Fruit fly (Drosophila melanogaster): ENCODE results near the gene CG31635.

Gene CG31635

DNA sequence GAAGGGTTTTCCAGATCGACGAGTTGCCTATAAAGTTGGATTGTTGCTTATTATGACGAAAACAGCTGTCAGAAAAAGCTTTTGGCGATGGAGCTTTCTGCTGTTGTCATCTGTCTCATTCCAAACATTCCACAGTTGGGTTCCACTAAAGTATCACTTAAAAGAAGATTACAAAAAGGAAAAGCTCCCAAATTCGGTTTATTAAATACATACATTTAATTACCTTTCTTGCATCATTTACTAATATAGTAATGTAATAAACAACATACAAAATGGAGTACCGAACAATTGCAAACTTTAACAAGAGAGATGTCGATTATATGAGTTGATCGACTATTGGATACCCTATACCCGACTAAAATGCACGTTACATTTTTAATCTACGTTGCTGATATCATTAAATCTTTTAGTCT is 7.4 kb upstream of the CG31635 start, which contains the start of gene CG31633 (continued):
- TF ChIP-seq chn (GFP tag; optimal IDR thresholded peaks at IDR 0.05) (no peak), CG14965 (GFP tag; optimal IDR thresholded peaks at IDR 0.05; ENCODE audit: borderline replicate concordance) (no peak), CG10209 (GFP tag; optimal IDR thresholded peaks at IDR 0.05) (no peak), CG10462 (GFP tag; optimal IDR thresholded peaks at IDR 0.05) (no peak), dimm (GFP tag; IDR thresholded peaks at IDR 0.05) (no peak), oc (tag; optimal IDR thresholded peaks at IDR 0.05) (no peak), CG15696 (tag; optimal IDR thresholded peaks at IDR 0.05) (no peak), Hr51 (GFP tag; optimal IDR thresholded peaks at IDR 0.05) (no peak), CG10321 (GFP tag; IDR thresholded peaks at IDR 0.05) (no peak), bcd (GFP tag; optimal IDR thresholded peaks at IDR 0.05) (no peak), CG1529 (GFP tag; optimal IDR thresholded peaks at IDR 0.05) (no peak), CG12659 (GFP tag; optimal IDR thresholded peaks at IDR 0.05) (no peak), CG15073 (GFP tag; optimal IDR thresholded peaks at IDR 0.05) (no peak), Dref (GFP tag; IDR thresholded peaks at IDR 0.05) (no peak), CG15514 (GFP tag; optimal IDR thresholded peaks at IDR 0.05) (no peak), Doc3 (GFP tag; IDR thresholded peaks at IDR 0.05; ENCODE audit: partially characterized antibody) (peak; percentile 60; the same call in 1 of the 3 replicates), Dfd (GFP tag; optimal IDR thresholded peaks at IDR 0.05) (no peak), CG7963 (GFP tag; IDR thresholded peaks at IDR 0.05; ENCODE audit: partially characterized antibody) (peak; percentile 82), CG16815 (GFP tag; optimal IDR thresholded peaks at IDR 0.05) (no peak), CG12769 (tag; optimal IDR thresholded peaks at IDR 0.05) (no peak), CG8290 (GFP tag; optimal IDR thresholded peaks at IDR 0.05) (peak; percentile 42), CG8290 (tag; optimal IDR thresholded peaks at IDR 0.05) (no peak), ranshi (GFP tag; IDR thresholded peaks at IDR 0.05) (no peak), CG8281 (tag; optimal IDR thresholded peaks at IDR 0.05) (no peak), CG2889 (GFP tag; IDR thresholded peaks at IDR 0.05) (no peak), zf30C (GFP tag; optimal IDR thresholded peaks at IDR 0.05) (no peak), CG31441 (GFP tag; IDR thresholded peaks at IDR 0.05) (no peak), maf-S (GFP tag; optimal IDR thresholded peaks at IDR 0.05) (no peak), Meics (GFP tag; optimal IDR thresholded peaks at IDR 0.05) (no peak), chinmo (GFP tag; IDR thresholded peaks at IDR 0.05; ENCODE audit: partially characterized antibody) (peak; percentile 80; the same call in 1 of the 4 replicates), Neu2 (GFP tag; optimal IDR thresholded peaks at IDR 0.05; ENCODE audit: borderline replicate concordance) (no peak), zfh1 (GFP tag; IDR thresholded peaks at IDR 0.05) (no peak), Bgb (GFP tag; IDR thresholded peaks at IDR 0.05; ENCODE audit: partially characterized antibody) (peak; percentile 73), Ssrp (tag; optimal IDR thresholded peaks at IDR 0.05) (no peak), CG34224 (GFP tag; IDR thresholded peaks at IDR 0.05; ENCODE audit: partially characterized antibody) (peak; percentile 91), CG3281 (GFP tag; optimal IDR thresholded peaks at IDR 0.05) (no peak), CG2116 (GFP tag; optimal IDR thresholded peaks at IDR 0.05) (no peak), CG5245 (GFP tag; optimal IDR thresholded peaks at IDR 0.05) (no peak), trem (tag; optimal IDR thresholded peaks at IDR 0.05) (no peak), sob (GFP tag; IDR thresholded peaks at IDR 0.05) (no peak), CG33557 (GFP tag; optimal IDR thresholded peaks at IDR 0.05) (no peak), CG10147 (GFP tag; optimal IDR thresholded peaks at IDR 0.05) (no peak), sd (tag; optimal IDR thresholded peaks at IDR 0.05) (peak; percentile 89), HLH4C (GFP tag; IDR thresholded peaks at IDR 0.05; ENCODE audit: partially characterized antibody) (peak; percentile 94), CG10366 (GFP tag; IDR thresholded peaks at IDR 0.05) (no peak), lola (GFP tag; optimal IDR thresholded peaks at IDR 0.05) (no peak), CG13424 (tag; optimal IDR thresholded peaks at IDR 0.05) (no peak), CG4360 (GFP tag; IDR thresholded peaks at IDR 0.05) (no peak), CG3726 (GFP tag; IDR thresholded peaks at IDR 0.05) (no peak), Atf-2 (GFP tag; optimal IDR thresholded peaks at IDR 0.05) (no peak)

Measured in whole organism, embryonic.